Worm (Caenorhabditis elegans) whole organism, young adult: ENCODE data around the gene T28C6.8.

Experiments used
- B0019.2 ChIP-seq: fragments of 200-800 bp; sonication (Bioruptor generic); conservative IDR thresholded peaks from 2 replicates; pipeline ENCODE4 v1.3.6; 2022; ENCODE audit warnings: missing genetic modification reagents, missing genetic modification characterization, missing compliant biosample characterization
- B0336.3 ChIP-seq: fragments of 200-800 bp; sonication (Bioruptor generic); IDR thresholded peaks from 2 replicates; pipeline ENCODE4 v1.3.6; 2022; ENCODE audit warnings: missing genetic modification characterization, missing compliant biosample characterization
- D2030.7 ChIP-seq: fragments of 200-800 bp; sonication (Bioruptor generic); IDR thresholded peaks from 2 replicates; pipeline ENCODE4 v1.3.6; 2022; ENCODE audit warnings: missing genetic modification reagents, missing genetic modification characterization, missing compliant biosample characterization
- F39B2.1 ChIP-seq: fragments of 200-800 bp; sonication (Bioruptor generic); IDR thresholded peaks from 2 replicates; pipeline ENCODE4 v1.3.6; 2022; ENCODE audit warnings: missing genetic modification reagents, missing genetic modification characterization, missing compliant biosample characterization
- F57C9.4 ChIP-seq: sonication (generic microtip); optimal IDR thresholded peaks from 2 replicates; lab custom pipeline; 2017; ENCODE audit warnings: mild to moderate bottlenecking, missing genetic modification characterization, missing compliant biosample characterization
- Y67H2A.10 ChIP-seq: fragments of 200-800 bp; sonication (Bioruptor generic); conservative IDR thresholded peaks from 2 replicates; pipeline ENCODE4 v1.3.6; 2022; ENCODE audit warnings: missing genetic modification reagents, missing genetic modification characterization, missing compliant biosample characterization
- Y79H2A.3 ChIP-seq: fragments of 200-800 bp; sonication (Bioruptor generic); conservative IDR thresholded peaks from 2 replicates; pipeline ENCODE4 v1.3.6; 2022; ENCODE audit warnings: missing genetic modification reagents, missing genetic modification characterization, missing compliant biosample characterization
- aptf-3 ChIP-seq: fragments of 200-800 bp; sonication (Bioruptor generic); IDR thresholded peaks from 2 replicates; pipeline ENCODE4 v1.3.6; 2022; ENCODE audit warnings: missing genetic modification characterization, missing compliant biosample characterization
- attf-5 ChIP-seq: fragments of 200-800 bp; sonication (Bioruptor generic); optimal IDR thresholded peaks from 2 replicates; lab custom pipeline; 2018; ENCODE audit warnings: mild to moderate bottlenecking, missing genetic modification characterization, missing compliant biosample characterization
- attf-6 ChIP-seq: fragments of 200-800 bp; sonication (Bioruptor generic); IDR thresholded peaks from 2 replicates; pipeline ENCODE4 v1.3.6; 2022; ENCODE audit warnings: missing genetic modification reagents, missing genetic modification characterization, missing compliant biosample characterization
- ccch-3 ChIP-seq: fragments of 200-800 bp; sonication (Bioruptor generic); optimal IDR thresholded peaks from 2 replicates; lab custom pipeline; 2018; ENCODE audit warnings: mild to moderate bottlenecking, missing genetic modification characterization, missing compliant biosample characterization
- cebp-2 ChIP-seq: fragments of 200-800 bp; sonication (Bioruptor generic); IDR thresholded peaks from 2 replicates; pipeline ENCODE4 v1.3.6; 2022; ENCODE audit warnings: missing genetic modification characterization, missing compliant biosample characterization
- chd-7 ChIP-seq: sonication (generic microtip); optimal IDR thresholded peaks from 2 replicates; lab custom pipeline; 2016; ENCODE audit warnings: mild to moderate bottlenecking, missing genetic modification characterization, moderate library complexity, missing compliant biosample characterization
- die-1 ChIP-seq: sonication (generic microtip); optimal IDR thresholded peaks from 2 replicates; lab custom pipeline; 2016; ENCODE audit warnings: missing genotype, mild to moderate bottlenecking, missing genetic modification characterization, missing compliant biosample characterization
- dox-1 ChIP-seq: fragments of 200-800 bp; sonication (Bioruptor generic); IDR thresholded peaks from 2 replicates; pipeline ENCODE4 v1.3.6; 2022; ENCODE audit warnings: missing genetic modification reagents, missing genetic modification characterization, missing compliant biosample characterization
- dpff-1 ChIP-seq: sonication (generic microtip); optimal IDR thresholded peaks from 2 replicates; lab custom pipeline; 2017; ENCODE audit warnings: mild to moderate bottlenecking, missing genetic modification characterization, missing compliant biosample characterization
- egl-18 ChIP-seq: fragments of 200-800 bp; sonication (Bioruptor generic); IDR thresholded peaks from 2 replicates; pipeline ENCODE4 v1.3.6; 2022; ENCODE audit warnings: missing genetic modification reagents, missing genetic modification characterization, missing compliant biosample characterization
- hlh-12 ChIP-seq: sonication (generic microtip); optimal IDR thresholded peaks from 2 replicates; lab custom pipeline; 2016; ENCODE audit warnings: missing genetic modification characterization, missing compliant biosample characterization
- hlh-26 ChIP-seq: fragments of 200-800 bp; sonication (Bioruptor generic); conservative IDR thresholded peaks from 2 replicates; pipeline ENCODE4 v1.3.6; 2022; ENCODE audit warnings: missing genetic modification reagents, missing genetic modification characterization, missing compliant biosample characterization
- hmg-1.2 ChIP-seq: fragments of 200-800 bp; sonication (Bioruptor generic); IDR thresholded peaks from 2 replicates; pipeline ENCODE4 v1.3.6; 2022; ENCODE audit warnings: missing genetic modification reagents, missing genetic modification characterization, missing compliant biosample characterization
- hsf-1 ChIP-seq: fragments of 200-800 bp; sonication (Bioruptor generic); IDR thresholded peaks from 2 replicates; pipeline ENCODE4 v1.3.6; 2022; ENCODE audit warnings: missing genetic modification reagents, missing genetic modification characterization, missing compliant biosample characterization
- let-607 ChIP-seq, 2 experiments: fragments of 200-800 bp in 1 of 2; sonication (Bioruptor generic) in 1 of 2; sonication (generic microtip) in 1 of 2; optimal IDR thresholded peaks; 2 replicates each; lab custom pipeline; 2016 to 2018; ENCODE audit warnings: mild to moderate bottlenecking in 2 of 2, missing compliant biosample characterization in 2 of 2, missing genetic modification characterization in 2 of 2, moderate library complexity in 2 of 2, missing genotype in 1 of 2
- lin-26 ChIP-seq: fragments of 200-800 bp; sonication (Bioruptor generic); IDR thresholded peaks from 2 replicates; pipeline ENCODE4 v1.3.6; 2022; ENCODE audit warnings: missing genetic modification reagents, missing genetic modification characterization, missing compliant biosample characterization
- lin-54 ChIP-seq: fragments of 200-800 bp; sonication (Bioruptor generic); optimal IDR thresholded peaks from 2 replicates; lab custom pipeline; 2018; ENCODE audit warnings: mild to moderate bottlenecking, missing genetic modification characterization, missing compliant biosample characterization
- nhr-120 ChIP-seq: fragments of 200-800 bp; sonication (Bioruptor generic); IDR thresholded peaks from 2 replicates; pipeline ENCODE4 v1.3.6; 2022; ENCODE audit warnings: missing genetic modification characterization, missing compliant biosample characterization
- nhr-179 ChIP-seq: sonication (generic microtip); optimal IDR thresholded peaks from 2 replicates; lab custom pipeline; 2016; ENCODE audit warnings: mild to moderate bottlenecking, missing genetic modification characterization, missing compliant biosample characterization
- nhr-27 ChIP-seq: fragments of 200-800 bp; sonication (Bioruptor generic); optimal IDR thresholded peaks from 2 replicates; lab custom pipeline; 2018; ENCODE audit warnings: mild to moderate bottlenecking, missing genetic modification characterization, moderate library complexity, missing compliant biosample characterization
- nhr-80 ChIP-seq: sonication (generic microtip); optimal IDR thresholded peaks from 2 replicates; lab custom pipeline; 2016; ENCODE audit warnings: missing genetic modification characterization, missing compliant biosample characterization
- pha-4 ChIP-seq: fragments of 150-350 bp; sonication (generic microtip); optimal IDR thresholded peaks from 2 replicates; lab custom pipeline; 2014; ENCODE audit warnings: missing biosample characterization, missing genetic modification reagents, missing genetic modification characterization
- sdz-38 ChIP-seq: sonication (generic microtip); optimal IDR thresholded peaks from 2 replicates; lab custom pipeline; 2016; ENCODE audit warnings: missing genotype, missing genetic modification characterization, missing compliant biosample characterization
- snpc-1.1 ChIP-seq: sonication (generic microtip); optimal IDR thresholded peaks from 2 replicates; lab custom pipeline; 2017; ENCODE audit warnings: missing genetic modification characterization, mild to moderate bottlenecking, missing compliant biosample characterization, antibody characterized with exemption, moderate library complexity, missing genotype, missing genetic modification reagents; ENCODE audit not compliant: insufficient read depth
- snpc-1.3 ChIP-seq: sonication (generic microtip); optimal IDR thresholded peaks from 2 replicates; lab custom pipeline; 2017; ENCODE audit warnings: missing genetic modification characterization, mild to moderate bottlenecking, missing compliant biosample characterization, antibody characterized with exemption, moderate library complexity, missing genotype, missing genetic modification reagents; ENCODE audit not compliant: insufficient read depth
- snpc-4 ChIP-seq, 5 experiments: fragments of 150-350 bp in 1 of 5; sonication (generic microtip) in 4 of 5; optimal IDR thresholded peaks; 2 replicates each; lab custom pipeline; 2014 to 2018; ENCODE audit warnings: missing genetic modification characterization in 5 of 5, missing biosample characterization in 3 of 5, antibody characterized with exemption in 2 of 5, mild to moderate bottlenecking in 2 of 5, missing compliant biosample characterization in 2 of 5, missing genotype in 2 of 5, moderate library complexity in 2 of 5, missing genetic modification reagents in 1 of 5
- sptf-2 ChIP-seq: fragments of 200-800 bp; sonication (Bioruptor generic); optimal IDR thresholded peaks from 2 replicates; lab custom pipeline; 2018; ENCODE audit warnings: mild to moderate bottlenecking, missing genetic modification characterization, missing compliant biosample characterization
- tbp1 ChIP-seq: fragments of 200-800 bp; sonication (Bioruptor generic); optimal IDR thresholded peaks from 2 replicates; lab custom pipeline; 2018; ENCODE audit warnings: mild to moderate bottlenecking, missing genetic modification characterization, missing compliant biosample characterization
- unc-62 ChIP-seq: fragments of 150-350 bp; optimal IDR thresholded peaks from 2 replicates; lab custom pipeline; 2014; ENCODE audit warnings: missing biosample characterization, missing genetic modification reagents, missing genetic modification characterization
- zfh-2 ChIP-seq: fragments of 200-800 bp; sonication (Bioruptor generic); conservative IDR thresholded peaks from 2 replicates; pipeline ENCODE4 v1.3.6; 2022; ENCODE audit warnings: missing genetic modification reagents, missing genetic modification characterization, missing compliant biosample characterization
- ztf-26 ChIP-seq: sonication (generic microtip); optimal IDR thresholded peaks from 2 replicates; lab custom pipeline; 2017; ENCODE audit warnings: missing genetic modification characterization, missing compliant biosample characterization

Gene T28C6.8

DNA sequence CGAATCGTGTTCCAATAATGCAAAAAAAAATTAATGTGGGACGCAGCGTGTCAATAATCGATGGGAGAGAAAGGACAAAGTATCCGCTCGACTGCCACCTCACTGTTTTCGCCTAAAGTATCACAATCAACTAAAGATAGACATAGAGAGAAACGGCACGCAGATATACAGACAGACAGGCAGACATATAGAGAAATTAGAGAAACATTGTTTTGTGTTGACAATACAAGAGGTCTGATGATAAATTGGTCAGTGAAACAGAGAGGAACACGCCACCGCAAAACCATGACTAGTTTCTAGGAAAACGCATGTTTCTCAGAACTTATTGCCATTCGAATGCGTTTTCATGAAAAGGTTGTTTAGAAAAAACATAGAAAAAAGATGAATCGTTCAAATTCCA, at the start of gene T28C6.8:
Gene T28C6.8, minus strand, starts transcription at position 137 of the 400 bp plus-strand sequence.
- peak; percentile 92 for TF ChIP-seq nhr-80 (tag; lab: Kevin White, UChicago)
- peak; percentile 71 for TF ChIP-seq attf-5 (GFP tag; lab: Kevin White, UChicago)
- TF ChIP-seq dox-1 (GFP tag; lab: Robert Waterston, UW): peak; percentile 70
- TF ChIP-seq tbp1 (GFP tag; lab: Kevin White, UChicago): peak; percentile 22
- no peak for TF ChIP-seq snpc-1.3 (tag; lab: Kevin White, UChicago)
- TF ChIP-seq let-607 (tag; optimal IDR thresholded peaks at IDR 0.05; lab: Kevin White, UChicago): peak; percentile 19 to 45
- peak; percentile 11 for TF ChIP-seq lin-54
- TF ChIP-seq egl-18 (GFP tag; lab: Robert Waterston, UW): no peak
- TF ChIP-seq B0336.3 (GFP tag; lab: Robert Waterston, UW): 0 out of 2 replicates have a peak, but pooled peaks have one; percentile 26
- peak; percentile 43; the same call in 1 of the 2 replicates for TF ChIP-seq hmg-1.2 (GFP tag; lab: Robert Waterston, UW)
- TF ChIP-seq lin-26: 0 out of 2 replicates have a peak, but pooled peaks have one; percentile 31
- TF ChIP-seq, all 124 proteins: peak for 9

ce11 chrIV:8879810-8880209, 49.3 kb upstream of the T28C6.8 start, which contains the start of gene npax-4:
Gene npax-4, minus strand, starts transcription at chrIV:8879910.
- no peak for TF ChIP-seq nhr-179 (tag; lab: Kevin White, UChicago)
- TF ChIP-seq zfh-2 (GFP tag; lab: Robert Waterston, UW): no peak
- TF ChIP-seq dpff-1 (tag; lab: Kevin White, UChicago): no peak
- no peak for TF ChIP-seq hsf-1
- no peak for TF ChIP-seq sdz-38 (tag; lab: Kevin White, UChicago)
- no peak for TF ChIP-seq snpc-4 (GFP tag; optimal IDR thresholded peaks at IDR 0.05; lab: Kevin White, UChicago)
- TF ChIP-seq snpc-4 (tag; optimal IDR thresholded peaks at IDR 0.05; lab: Kevin White, UChicago): no peak
- TF ChIP-seq nhr-120 (GFP tag; lab: Robert Waterston, UW): no peak
- TF ChIP-seq Y79H2A.3 (GFP tag; lab: Robert Waterston, UW): no peak
- TF ChIP-seq nhr-27: no peak
- no peak for TF ChIP-seq sptf-2 (GFP tag; lab: Kevin White, UChicago)
- no peak for TF ChIP-seq B0336.3 (GFP tag; lab: Robert Waterston, UW)
- TF ChIP-seq F39B2.1 (GFP tag; lab: Robert Waterston, UW): no peak
- no peak for TF ChIP-seq Y67H2A.10 (GFP tag; lab: Robert Waterston, UW)
- no peak for TF ChIP-seq aptf-3
- no peak for TF ChIP-seq hlh-12 (tag; lab: Kevin White, UChicago)
- no peak for TF ChIP-seq D2030.7 (GFP tag; lab: Robert Waterston, UW)
- no peak for TF ChIP-seq nhr-80 (tag; lab: Kevin White, UChicago)
- TF ChIP-seq B0019.2 (GFP tag; lab: Robert Waterston, UW): no peak
- TF ChIP-seq snpc-1.1 (tag; lab: Kevin White, UChicago): no peak

ce11 chrIV:8873847-8874246, 43.3 kb upstream of the T28C6.8 start, which contains the start of gene hdl-2:
Gene hdl-2, plus strand, starts transcription at chrIV:8874147.
- TF ChIP-seq attf-6 (GFP tag; lab: Robert Waterston, UW) (no peak), lin-54 (no peak), snpc-1.3 (tag; lab: Kevin White, UChicago) (no peak), Y67H2A.10 (GFP tag; lab: Robert Waterston, UW) (no peak), cebp-2 (GFP tag; lab: Robert Waterston, UW) (no peak), chd-7 (no peak), die-1 (tag; lab: Kevin White, UChicago) (no peak)
- TF ChIP-seq, all 124 proteins: peak for 0

DNA sequence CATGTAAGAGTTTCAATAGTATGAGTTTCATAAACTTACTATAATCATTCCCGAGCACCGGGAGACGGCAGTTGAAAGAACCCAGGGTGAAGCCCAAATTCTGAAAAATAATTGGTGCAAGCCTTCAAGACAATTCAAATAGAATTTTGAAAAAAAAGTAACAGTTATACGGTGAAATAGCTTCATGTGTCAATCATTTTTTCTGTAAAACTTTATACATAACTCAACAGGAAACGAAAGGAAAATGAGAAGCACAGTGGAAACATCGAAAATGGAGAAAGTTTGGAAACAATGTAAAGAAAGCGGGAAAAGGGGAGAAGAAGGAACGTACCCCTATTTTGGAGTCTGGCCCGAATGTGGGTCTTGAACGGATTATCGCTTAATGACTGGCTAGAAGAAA, 42.4 kb upstream of the T28C6.8 start, which contains the start of gene C09G9.3:
Gene C09G9.3, minus strand, starts transcription at position 101 of the 400 bp plus-strand sequence.
- TF ChIP-seq F57C9.4: no peak
- TF ChIP-seq unc-62 (GFP tag; lab: Kevin White, UChicago): no peak
- no peak for TF ChIP-seq Y67H2A.10 (GFP tag; lab: Robert Waterston, UW)
- no peak for TF ChIP-seq nhr-120 (GFP tag; lab: Robert Waterston, UW)
- TF ChIP-seq pha-4 (tag; lab: Kevin White, UChicago): no peak
- TF ChIP-seq hlh-26: no peak
- TF ChIP-seq sdz-38 (tag; lab: Kevin White, UChicago): no peak
- no peak for TF ChIP-seq ccch-3 (GFP tag; lab: Kevin White, UChicago)
- no peak for TF ChIP-seq ztf-26 (tag; lab: Kevin White, UChicago)
- no peak for TF ChIP-seq lin-26
- no peak for TF ChIP-seq snpc-1.1 (tag; lab: Kevin White, UChicago)
- no peak for TF ChIP-seq D2030.7 (GFP tag; lab: Robert Waterston, UW)
- TF ChIP-seq, all 124 proteins: peak for 0
